Fruit fly (Drosophila melanogaster): ENCODE data around the gene CG32563.

dm6 chrX:17205028-17205427 is 3.2 kb upstream of the CG32563 start:
- no peak for TF ChIP-seq D1 (tag; optimal IDR thresholded peaks at IDR 0.05)
- no peak for TF ChIP-seq CG4496 (GFP tag; IDR thresholded peaks at IDR 0.05)
- no peak for TF ChIP-seq Pif1B (GFP tag; optimal IDR thresholded peaks at IDR 0.05)
- TF ChIP-seq CG32121 (GFP tag; IDR thresholded peaks at IDR 0.05), result no peak
- no peak for TF ChIP-seq EcR (GFP tag; optimal IDR thresholded peaks at IDR 0.05)
- TF ChIP-seq rn (GFP tag; IDR thresholded peaks at IDR 0.05), result no peak
- no peak for TF ChIP-seq Pif1A (GFP tag; optimal IDR thresholded peaks at IDR 0.05)
- no peak for TF ChIP-seq fd96Ca (GFP tag; IDR thresholded peaks at IDR 0.05)
- TF ChIP-seq CG17806 (tag; optimal IDR thresholded peaks at IDR 0.05), result no peak
- TF ChIP-seq CG34367 (tag; optimal IDR thresholded peaks at IDR 0.05), result no peak
- no peak for TF ChIP-seq CG12605 (GFP tag; IDR thresholded peaks at IDR 0.05)
